Worm (Caenorhabditis elegans): ENCODE measurements around the gene F41H10.2.

- TF ChIP-seq unc-62 (GFP tag; optimal IDR thresholded peaks at IDR 0.05) (no peak), hmg-20 (GFP tag; IDR thresholded peaks at IDR 0.05) (no peak), unc-130 (GFP tag; optimal IDR thresholded peaks at IDR 0.05) (no peak)
These were observed 48.0 kb upstream of the F41H10.2 start for ce11 chrIV:5333484-5333883.
